Fruit fly (Drosophila melanogaster): ENCODE measurements around the gene CG3552.
A peak's percentile ranks its signal among the peaks of the same experiment; 100 is the strongest.

The CG3552 gene

dm6 chr3L:9462247-9462769 is 6.2 kb downstream of the CG3552 start (continued):
- TF ChIP-seq Ptx1 (GFP tag; IDR thresholded peaks at IDR 0.05) (peak; percentile 69), chinmo (GFP tag; IDR thresholded peaks at IDR 0.05; ENCODE audit: partially characterized antibody) (no peak), HmgZ (tag; optimal IDR thresholded peaks at IDR 0.05) (peak; percentile 88), CG9437 (GFP tag; optimal IDR thresholded peaks at IDR 0.05) (peak; percentile 85), CG34376 (GFP tag; optimal IDR thresholded peaks at IDR 0.05) (peak; percentile 93), ERR (GFP tag; optimal IDR thresholded peaks at IDR 0.05) (peak; percentile 67), CG6175 (GFP tag; IDR thresholded peaks at IDR 0.05) (no peak), vfl (GFP tag; optimal IDR thresholded peaks at IDR 0.05) (peak; percentile 35), CG18011 (GFP tag; optimal IDR thresholded peaks at IDR 0.05) (peak; percentile 52), CG2116 (GFP tag; optimal IDR thresholded peaks at IDR 0.05) (peak; percentile 52), CG13894 (tag; optimal IDR thresholded peaks at IDR 0.05) (peak; percentile 84), Hey (tag; optimal IDR thresholded peaks at IDR 0.05) (no peak), CG10209 (GFP tag; optimal IDR thresholded peaks at IDR 0.05) (peak; percentile 88), Mes4 (GFP tag; optimal IDR thresholded peaks at IDR 0.05) (peak; percentile 65), CG9932 (GFP tag; IDR thresholded peaks at IDR 0.05) (peak; percentile 45), CG16863 (GFP tag; optimal IDR thresholded peaks at IDR 0.05) (peak; percentile 71), CG9797 (GFP tag; optimal IDR thresholded peaks at IDR 0.05) (peak; percentile 4), danr (GFP tag; IDR thresholded peaks at IDR 0.05) (no peak), hb (GFP tag; IDR thresholded peaks at IDR 0.05; ENCODE audit: partially characterized antibody) (no peak), Fer1 (GFP tag; optimal IDR thresholded peaks at IDR 0.05) (peak; percentile 95), crp (GFP tag; optimal IDR thresholded peaks at IDR 0.05) (peak in 1 of 2 experiments; percentile 21), Meics (GFP tag; optimal IDR thresholded peaks at IDR 0.05) (peak; percentile 91), otp (GFP tag; IDR thresholded peaks at IDR 0.05) (peak; percentile 66; the same call in 2 of the 3 replicates), jing (GFP tag; optimal IDR thresholded peaks at IDR 0.05) (peak; percentile 24), seq (GFP tag; IDR thresholded peaks at IDR 0.05) (peak; percentile 82), CG1529 (GFP tag; optimal IDR thresholded peaks at IDR 0.05) (peak; percentile 87), cas (GFP tag; IDR thresholded peaks at IDR 0.05) (0 out of 2 replicates have a peak, but pooled peaks have one; percentile 37), CG3995 (GFP tag; optimal IDR thresholded peaks at IDR 0.05) (peak; percentile 48), Mad (GFP tag; optimal IDR thresholded peaks at IDR 0.05) (peak; percentile 76), CG15073 (GFP tag; optimal IDR thresholded peaks at IDR 0.05) (no peak), repo (GFP tag; optimal IDR thresholded peaks at IDR 0.05) (peak; percentile 34), unc-4 (GFP tag; IDR thresholded peaks at IDR 0.05; ENCODE audit: partially characterized antibody) (no peak), CG3407 (GFP tag; optimal IDR thresholded peaks at IDR 0.05) (peak; percentile 87), Fer3 (tag; optimal IDR thresholded peaks at IDR 0.05) (peak; percentile 89), dpn (GFP tag; optimal IDR thresholded peaks at IDR 0.05) (peak; percentile 73 to 77), CG8924 (tag; optimal IDR thresholded peaks at IDR 0.05) (peak; percentile 96), Ets97D (GFP tag; optimal IDR thresholded peaks at IDR 0.05) (peak; percentile 45), sens (GFP tag) (peak; percentile 98), HLH3B (GFP tag; IDR thresholded peaks at IDR 0.05) (peak; percentile 73), Hmx (GFP tag; optimal IDR thresholded peaks at IDR 0.05) (peak; percentile 69), CG14441 (GFP tag; IDR thresholded peaks at IDR 0.05) (peak; percentile 42; the same call in 1 of the 2 replicates), CG5245 (GFP tag; optimal IDR thresholded peaks at IDR 0.05) (peak; percentile 48), CG14860 (GFP tag; IDR thresholded peaks at IDR 0.05; ENCODE audit: partially characterized antibody) (no peak), slbo (GFP tag; IDR thresholded peaks at IDR 0.05) (peak; percentile 70), Trl (optimal IDR thresholded peaks at IDR 0.05) (peak; percentile 43 to 96), Trl (GFP tag; optimal IDR thresholded peaks at IDR 0.05) (peak; percentile 80), pfk (GFP tag; optimal IDR thresholded peaks at IDR 0.05) (no peak), CkIIα-i1 (GFP tag; IDR thresholded peaks at IDR 0.05) (no peak), H15 (GFP tag; IDR thresholded peaks at IDR 0.05) (peak; percentile 58; the same call in 1 of the 3 replicates), Sox100B (GFP tag; optimal IDR thresholded peaks at IDR 0.05) (peak; percentile 94), CG30431 (GFP tag; optimal IDR thresholded peaks at IDR 0.05) (peak; percentile 60)

Measured in whole organism, embryonic.